Fruit fly (Drosophila melanogaster) whole organism, prepupa: Measurements from ENCODE around the gene Cad88C.

Experiments
- Blimp-1 ChIP-seq: fragments of 200-800 bp; sonication (Bioruptor generic); optimal IDR thresholded peaks from 3 replicates; lab custom pipeline; 2017; ENCODE audit warnings: missing biosample characterization, missing genetic modification characterization, mild to moderate bottlenecking, moderate library complexity, missing genetic modification reagents
- CG10631 ChIP-seq: fragments of 200-800 bp; sonication (Bioruptor generic); optimal IDR thresholded peaks from 2 replicates; lab custom pipeline; 2016; ENCODE audit warnings: missing biosample characterization, missing genetic modification characterization
- CG11294 ChIP-seq: fragments of 200-800 bp; sonication (Bioruptor generic); IDR thresholded peaks from 2 replicates; pipeline ENCODE4 v1.3.6; 2022; ENCODE audit warnings: missing biosample characterization, missing genetic modification characterization
- CG11762 ChIP-seq: fragments of 200-800 bp; sonication (Bioruptor generic); optimal IDR thresholded peaks from 3 replicates; lab custom pipeline; 2016; ENCODE audit warnings: missing biosample characterization, missing genetic modification characterization; ENCODE audit not compliant: insufficient read depth
- CG15336 ChIP-seq: fragments of 200-800 bp; sonication (Bioruptor generic); IDR thresholded peaks from 2 replicates; pipeline ENCODE4 v1.3.6; 2022; ENCODE audit warnings: missing biosample characterization, missing genetic modification characterization
- CG1621 ChIP-seq: fragments of 200-800 bp; sonication (Bioruptor generic); optimal IDR thresholded peaks from 3 replicates; lab custom pipeline; 2018; ENCODE audit warnings: missing biosample characterization, mild to moderate bottlenecking, missing genetic modification characterization
- CG31627 ChIP-seq: fragments of 200-800 bp; sonication (Bioruptor generic); optimal IDR thresholded peaks from 3 replicates; lab custom pipeline; 2016; ENCODE audit warnings: missing biosample characterization, missing genetic modification characterization
- CG32006 ChIP-seq: fragments of 200-800 bp; sonication (Bioruptor generic); optimal IDR thresholded peaks from 3 replicates; lab custom pipeline; 2017; ENCODE audit warnings: missing biosample characterization, mild to moderate bottlenecking, missing genetic modification characterization
- CG34406 ChIP-seq: fragments of 200-800 bp; sonication (Bioruptor generic); optimal IDR thresholded peaks from 3 replicates; lab custom pipeline; 2016; ENCODE audit warnings: missing biosample characterization, missing genetic modification characterization
- CG3919 ChIP-seq: fragments of 200-800 bp; sonication (Bioruptor generic); optimal IDR thresholded peaks from 3 replicates; lab custom pipeline; 2016; ENCODE audit warnings: missing biosample characterization, missing genetic modification characterization
- CG4318 ChIP-seq: fragments of 200-800 bp; sonication (Bioruptor generic); optimal IDR thresholded peaks from 3 replicates; lab custom pipeline; 2017; ENCODE audit warnings: missing biosample characterization, mild to moderate bottlenecking, missing genetic modification characterization
- CG6163 ChIP-seq: fragments of 200-800 bp; sonication (Bioruptor generic); IDR thresholded peaks from 3 replicates; pipeline ENCODE4 v1.3.6; 2022; ENCODE audit warnings: missing biosample characterization, missing genetic modification characterization
- CG6276 ChIP-seq: fragments of 200-800 bp; sonication (Bioruptor generic); optimal IDR thresholded peaks from 2 replicates; lab custom pipeline; 2017; ENCODE audit warnings: missing biosample characterization, mild to moderate bottlenecking, missing genetic modification characterization
- CG6792 ChIP-seq: fragments of 200-800 bp; sonication (Bioruptor generic); optimal IDR thresholded peaks from 3 replicates; lab custom pipeline; 2016; ENCODE audit warnings: missing biosample characterization, missing genetic modification characterization
- CG6808 ChIP-seq: fragments of 200-800 bp; sonication (Bioruptor generic); optimal IDR thresholded peaks from 3 replicates; lab custom pipeline; 2017; ENCODE audit warnings: missing biosample characterization, missing genetic modification characterization, mild to moderate bottlenecking, moderate library complexity, missing genetic modification reagents
- CG6854 ChIP-seq: fragments of 200-800 bp; sonication (Bioruptor generic); optimal IDR thresholded peaks from 2 replicates; lab custom pipeline; 2017; ENCODE audit warnings: missing biosample characterization, mild to moderate bottlenecking, missing genetic modification characterization
- CG7368 ChIP-seq: fragments of 200-800 bp; sonication (Bioruptor generic); optimal IDR thresholded peaks from 3 replicates; lab custom pipeline; 2016; ENCODE audit warnings: missing biosample characterization, missing genetic modification characterization
- CG8319 ChIP-seq: fragments of 200-800 bp; sonication (Bioruptor generic); optimal IDR thresholded peaks from 3 replicates; lab custom pipeline; 2016; ENCODE audit warnings: missing biosample characterization, missing genetic modification characterization
- CG8632 ChIP-seq: fragments of 200-800 bp; sonication (Bioruptor generic); optimal IDR thresholded peaks from 3 replicates; lab custom pipeline; 2016; ENCODE audit warnings: missing biosample characterization, missing genetic modification characterization
- CG9139 ChIP-seq: fragments of 200-800 bp; sonication (Bioruptor generic); optimal IDR thresholded peaks from 3 replicates; lab custom pipeline; 2017; ENCODE audit warnings: missing biosample characterization, mild to moderate bottlenecking, missing genetic modification characterization
- Eip75B ChIP-seq: fragments of 200-800 bp; sonication (Bioruptor generic); optimal IDR thresholded peaks from 3 replicates; lab custom pipeline; 2016; ENCODE audit warnings: missing biosample characterization, missing genetic modification characterization
- Eip78C ChIP-seq: fragments of 200-800 bp; sonication (Bioruptor generic); peaks from one replicate; lab custom pipeline; 2016; ENCODE audit warnings: missing biosample characterization, missing genetic modification characterization
- Ets21C ChIP-seq: fragments of 200-800 bp; sonication (Bioruptor generic); optimal IDR thresholded peaks from 3 replicates; lab custom pipeline; 2016; ENCODE audit warnings: missing biosample characterization, missing genetic modification characterization
- Ets96B ChIP-seq: fragments of 200-800 bp; optimal IDR thresholded peaks from 2 replicates; lab custom pipeline; 2019; ENCODE audit warnings: missing biosample characterization, mild to moderate bottlenecking, missing genetic modification characterization, moderate library complexity
- Gug ChIP-seq: fragments of 200-800 bp; sonication (Bioruptor generic); IDR thresholded peaks from 2 replicates; pipeline ENCODE4 v1.3.6; 2022; ENCODE audit warnings: missing biosample characterization, missing genetic modification characterization
- Hr4 ChIP-seq: fragments of 200-800 bp; sonication (Bioruptor generic); optimal IDR thresholded peaks from 3 replicates; lab custom pipeline; 2016; ENCODE audit warnings: missing biosample characterization, missing genetic modification characterization
- Met ChIP-seq: fragments of 200-800 bp; sonication (Bioruptor generic); optimal IDR thresholded peaks from 3 replicates; lab custom pipeline; 2016; ENCODE audit warnings: missing biosample characterization, missing genetic modification characterization
- OdsH ChIP-seq: fragments of 200-800 bp; sonication (Bioruptor generic); optimal IDR thresholded peaks from 3 replicates; lab custom pipeline; 2016; ENCODE audit warnings: missing biosample characterization, missing genetic modification characterization
- Sox102F ChIP-seq: fragments of 200-800 bp; sonication (Bioruptor generic); optimal IDR thresholded peaks from 2 replicates; lab custom pipeline; 2016; ENCODE audit warnings: missing biosample characterization, mild to moderate bottlenecking, missing genetic modification characterization
- Sox14 ChIP-seq: fragments of 200-800 bp; sonication (Bioruptor generic); optimal IDR thresholded peaks from 3 replicates; lab custom pipeline; 2016; ENCODE audit warnings: missing biosample characterization, missing genetic modification characterization
- Sox15 ChIP-seq: fragments of 200-800 bp; sonication (Bioruptor generic); optimal IDR thresholded peaks from 3 replicates; lab custom pipeline; 2016; ENCODE audit warnings: missing biosample characterization, missing genetic modification characterization
- achi ChIP-seq: fragments of 200-800 bp; sonication (Bioruptor generic); optimal IDR thresholded peaks from 3 replicates; lab custom pipeline; 2016; ENCODE audit warnings: missing biosample characterization, missing genetic modification characterization
- acj6 ChIP-seq: fragments of 200-800 bp; sonication (Bioruptor generic); optimal IDR thresholded peaks from 3 replicates; lab custom pipeline; 2016; ENCODE audit warnings: missing biosample characterization, missing genetic modification characterization
- cyc ChIP-seq: fragments of 200-800 bp; sonication (Bioruptor generic); optimal IDR thresholded peaks from 3 replicates; lab custom pipeline; 2016; ENCODE audit warnings: missing biosample characterization, missing genetic modification characterization
- dac ChIP-seq: fragments of 200-800 bp; sonication (Bioruptor generic); optimal IDR thresholded peaks from 2 replicates; lab custom pipeline; 2017; ENCODE audit warnings: missing biosample characterization, mild to moderate bottlenecking, missing genetic modification characterization
- dsx ChIP-seq: fragments of 200-800 bp; optimal IDR thresholded peaks from 3 replicates; lab custom pipeline; 2019; ENCODE audit warnings: missing biosample characterization, mild to moderate bottlenecking, missing genetic modification characterization, moderate library complexity; ENCODE audit not compliant: poor library complexity, severe bottlenecking
- eg ChIP-seq: fragments of 200-800 bp; sonication (Bioruptor generic); IDR thresholded peaks from 3 replicates; pipeline ENCODE4 v1.3.6; 2022; ENCODE audit warnings: missing biosample characterization, missing genetic modification characterization
- esn ChIP-seq: fragments of 200-800 bp; sonication (Bioruptor generic); optimal IDR thresholded peaks from 2 replicates; lab custom pipeline; 2016; ENCODE audit warnings: missing biosample characterization, mild to moderate bottlenecking, missing genetic modification characterization, moderate library complexity
- fd59A ChIP-seq: fragments of 200-800 bp; sonication (Bioruptor generic); optimal IDR thresholded peaks from 2 replicates; lab custom pipeline; 2017; ENCODE audit warnings: missing biosample characterization, mild to moderate bottlenecking, missing genetic modification characterization, missing genetic modification reagents
- lz ChIP-seq: fragments of 200-800 bp; sonication (Bioruptor generic); optimal IDR thresholded peaks from 3 replicates; lab custom pipeline; 2016; ENCODE audit warnings: missing biosample characterization, missing genetic modification characterization
- net ChIP-seq: fragments of 200-800 bp; sonication (Bioruptor generic); optimal IDR thresholded peaks from 3 replicates; lab custom pipeline; 2016; ENCODE audit warnings: missing biosample characterization, missing genetic modification characterization
- pdm3 ChIP-seq: fragments of 200-800 bp; sonication (Bioruptor generic); optimal IDR thresholded peaks from 3 replicates; lab custom pipeline; 2016; ENCODE audit warnings: missing biosample characterization, missing genetic modification characterization
- spab ChIP-seq: fragments of 200-800 bp; sonication (Bioruptor generic); optimal IDR thresholded peaks from 2 replicates; lab custom pipeline; 2017; ENCODE audit warnings: missing biosample characterization, mild to moderate bottlenecking, missing genetic modification characterization, missing genetic modification reagents
- ss ChIP-seq, 2 experiments: fragments of 200-800 bp; sonication (Bioruptor generic); optimal IDR thresholded peaks; 2 replicates in 1 of 2; 3 replicates in 1 of 2; lab custom pipeline; 2017 to 2018; ENCODE audit warnings: mild to moderate bottlenecking in 2 of 2, missing biosample characterization in 2 of 2, missing genetic modification characterization in 2 of 2, moderate library complexity in 1 of 2
- svp ChIP-seq: fragments of 200-800 bp; sonication (Bioruptor generic); peaks from one replicate; lab custom pipeline; 2016; ENCODE audit warnings: missing biosample characterization, missing genetic modification characterization
- topi ChIP-seq: fragments of 200-800 bp; sonication (Bioruptor generic); optimal IDR thresholded peaks from 3 replicates; lab custom pipeline; 2016; ENCODE audit warnings: missing biosample characterization, missing genetic modification characterization
- vri ChIP-seq: fragments of 200-800 bp; sonication (Bioruptor generic); optimal IDR thresholded peaks from 3 replicates; lab custom pipeline; 2016; ENCODE audit warnings: missing biosample characterization, mild to moderate bottlenecking, missing genetic modification characterization

The Cad88C gene

DNA sequence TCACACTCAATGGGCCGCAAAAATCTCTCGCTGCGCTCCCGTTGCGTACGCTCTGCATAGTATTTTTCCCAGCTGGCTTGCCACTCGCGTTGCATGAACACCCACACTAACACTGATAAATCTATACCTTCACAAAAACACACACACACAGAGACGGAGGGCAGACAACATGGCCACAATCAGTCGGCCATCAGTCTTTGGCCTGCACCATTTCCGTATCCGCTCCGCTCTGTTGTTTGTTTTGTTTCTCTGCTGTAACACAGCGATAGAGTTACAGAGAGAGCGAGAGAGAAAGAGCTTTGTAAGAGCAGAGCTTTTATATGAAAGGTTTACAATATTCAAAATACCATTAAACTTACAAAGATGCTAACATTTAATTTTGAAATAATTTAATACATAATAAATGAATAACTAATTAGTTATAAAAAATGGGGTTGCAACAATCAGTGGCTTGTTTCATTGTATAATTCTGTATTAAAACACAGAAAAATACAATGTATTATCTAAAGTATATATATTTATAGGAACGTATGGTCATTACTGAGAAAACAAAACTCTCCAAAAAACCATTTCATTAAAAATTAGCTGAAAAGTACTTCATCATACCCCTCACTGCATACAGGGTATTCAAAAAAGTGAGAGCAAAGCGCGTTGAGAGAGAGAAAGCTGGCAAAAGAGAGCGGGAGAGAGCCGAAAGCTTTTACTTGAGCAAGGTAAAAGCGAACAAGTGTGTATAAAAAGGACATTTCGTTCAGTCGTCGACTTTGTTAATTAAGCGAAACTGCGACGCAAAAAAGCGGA lies 21.2 kb upstream of the Cad88C start, which contains the start of gene CG14853 (continued):
- peak; percentile 35; the same call in 1 of the 2 replicates for TF ChIP-seq CG11294 (GFP tag; lab: Robert Waterston, UW)
- peak; percentile 59 for TF ChIP-seq acj6 (GFP tag; lab: Kevin White, UChicago)
- TF ChIP-seq CG15336 (GFP tag; lab: Robert Waterston, UW), result peak; percentile 74
- TF ChIP-seq CG10631 (GFP tag; lab: Kevin White, UChicago), result peak; percentile 39
- TF ChIP-seq CG9139, result peak; percentile 48
- TF ChIP-seq CG6792 (GFP tag; lab: Kevin White, UChicago), result peak; percentile 17
- peak; percentile 27 for TF ChIP-seq dsx (GFP tag; lab: Kevin White, UChicago)
- peak; percentile 73 for TF ChIP-seq OdsH (GFP tag; lab: Kevin White, UChicago)
- TF ChIP-seq Blimp-1 (GFP tag; lab: Kevin White, UChicago), result no peak
- TF ChIP-seq cyc (GFP tag; lab: Kevin White, UChicago), result no peak
- TF ChIP-seq CG6163 (GFP tag; lab: Robert Waterston, UW), result peak; percentile 36; the same call in 2 of the 3 replicates
- no peak for TF ChIP-seq topi
- TF ChIP-seq vri (GFP tag; lab: Kevin White, UChicago), result peak; percentile 42
- peak; percentile 33 for TF ChIP-seq pdm3
- TF ChIP-seq Sox14 (GFP tag; lab: Kevin White, UChicago), result no peak
- no peak for TF ChIP-seq dac
- TF ChIP-seq CG8319, result no peak
- TF ChIP-seq achi (GFP tag; lab: Kevin White, UChicago), result peak; percentile 71
- no peak for TF ChIP-seq spab
- TF ChIP-seq CG6808, result peak; percentile 9
- TF ChIP-seq eg (GFP tag; lab: Robert Waterston, UW), result peak; percentile 51; the same call in 1 of the 3 replicates
- no peak for TF ChIP-seq CG1621
- TF ChIP-seq Gug (GFP tag; lab: Robert Waterston, UW), result no peak
- peak; percentile 16 for TF ChIP-seq CG31627
- TF ChIP-seq net (GFP tag; lab: Kevin White, UChicago), result peak; percentile 65
- TF ChIP-seq CG7368, result no peak
- TF ChIP-seq CG3919 (GFP tag; lab: Kevin White, UChicago), result peak; percentile 21
- no peak for TF ChIP-seq Ets21C (GFP tag; lab: Kevin White, UChicago)
- peak; percentile 55 for TF ChIP-seq Hr4 (GFP tag; lab: Kevin White, UChicago)
- TF ChIP-seq svp (GFP tag; lab: Kevin White, UChicago), result peak; percentile 50
- peak; percentile 20 for TF ChIP-seq fd59A (GFP tag; lab: Kevin White, UChicago)

DNA sequence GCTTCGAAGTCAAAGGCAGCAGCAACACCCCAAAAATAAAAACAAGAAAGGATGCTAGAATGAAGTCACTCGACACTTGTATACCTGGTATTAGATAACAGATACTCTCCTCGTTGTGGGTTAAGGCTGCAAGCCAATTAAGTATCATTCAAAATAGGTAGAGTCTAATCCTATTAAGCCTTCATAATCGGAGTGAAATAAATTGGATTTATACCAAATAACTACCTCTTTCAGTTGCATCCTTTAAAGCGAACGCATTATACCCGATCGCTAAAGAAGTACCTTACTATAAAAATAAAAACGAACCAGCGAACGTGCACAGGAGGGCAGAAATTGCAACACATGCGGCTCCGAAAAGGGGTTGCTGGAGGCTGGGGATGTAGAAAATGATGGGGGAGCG lies 7.7 kb upstream of the Cad88C start:
- peak; percentile 12 for TF ChIP-seq Met (GFP tag; lab: Kevin White, UChicago)
- TF ChIP-seq spab, result peak; percentile 19
- TF ChIP-seq Sox102F (GFP tag; lab: Kevin White, UChicago), result no peak
- no peak for TF ChIP-seq CG32006
- TF ChIP-seq Ets96B (tag; lab: Kevin White, UChicago), result peak; percentile 41
- no peak for TF ChIP-seq CG15336 (GFP tag; lab: Robert Waterston, UW)
- TF ChIP-seq Sox15, result no peak
- TF ChIP-seq CG8632 (GFP tag; lab: Kevin White, UChicago), result peak; percentile 10
- TF ChIP-seq CG1621, result no peak
- TF ChIP-seq CG34406, result no peak
- TF ChIP-seq ss (GFP tag; optimal IDR thresholded peaks at IDR 0.05; lab: Kevin White, UChicago), result peak in 1 of 2 experiments; percentile 41
- TF ChIP-seq CG4318 (GFP tag; lab: Kevin White, UChicago), result no peak
- TF ChIP-seq CG6276 (GFP tag; lab: Kevin White, UChicago), result no peak
- no peak for TF ChIP-seq Gug (GFP tag; lab: Robert Waterston, UW)
- peak; percentile 5 for TF ChIP-seq topi
- no peak for TF ChIP-seq Blimp-1 (GFP tag; lab: Kevin White, UChicago)
- TF ChIP-seq CG11762 (GFP tag; lab: Kevin White, UChicago), result no peak
- TF ChIP-seq svp (GFP tag; lab: Kevin White, UChicago), result peak; percentile 53
- TF ChIP-seq esn (GFP tag; lab: Kevin White, UChicago), result no peak
- TF ChIP-seq Eip75B (GFP tag; lab: Kevin White, UChicago), result peak; percentile 5
- TF ChIP-seq CG10631 (GFP tag; lab: Kevin White, UChicago), result peak; percentile 16
- TF ChIP-seq eg (GFP tag; lab: Robert Waterston, UW), result peak; percentile 5; the same call in 1 of the 3 replicates
- TF ChIP-seq dsx (GFP tag; lab: Kevin White, UChicago), result no peak
- peak; percentile 85 for TF ChIP-seq Eip78C (GFP tag; lab: Kevin White, UChicago)
- no peak for TF ChIP-seq lz (GFP tag; lab: Kevin White, UChicago)
- TF ChIP-seq CG6854, result no peak
- TF ChIP-seq CG7368, result peak; percentile 0
- TF ChIP-seq pdm3, result peak; percentile 17
- TF ChIP-seq CG6808, result peak; percentile 15
